Fruit fly (Drosophila melanogaster) whole organism, embryonic: ENCODE data around the gene mTTF.

Experiments
- CG10543 ChIP-seq: fragments of 200-800 bp; sonication (Bioruptor generic); optimal IDR thresholded peaks from 3 replicates; lab custom pipeline; 2017; ENCODE audit warnings: missing biosample characterization, mild to moderate bottlenecking, missing genetic modification characterization, moderate library complexity
- CG11696 ChIP-seq: fragments of 200-800 bp; sonication (Bioruptor generic); IDR thresholded peaks from 2 replicates; pipeline ENCODE4 v1.3.6; 2022; ENCODE audit warnings: missing biosample characterization, missing genetic modification characterization
- CG13296 ChIP-seq: fragments of 200-800 bp; sonication (Bioruptor generic); optimal IDR thresholded peaks from 3 replicates; lab custom pipeline; 2018; ENCODE audit warnings: missing biosample characterization, mild to moderate bottlenecking, missing genetic modification characterization
- CG13424 ChIP-seq: fragments of 200-800 bp; sonication (Bioruptor generic); optimal IDR thresholded peaks from 2 replicates; lab custom pipeline; 2019; ENCODE audit warnings: missing biosample characterization, mild to moderate bottlenecking, missing genetic modification characterization, moderate library complexity
- CG14710 ChIP-seq: fragments of 200-800 bp; sonication (Bioruptor generic); optimal IDR thresholded peaks from 3 replicates; lab custom pipeline; 2019; ENCODE audit warnings: missing biosample characterization, mild to moderate bottlenecking, missing genetic modification characterization, moderate library complexity
- CG15696 ChIP-seq: fragments of 200-800 bp; sonication (Bioruptor generic); optimal IDR thresholded peaks from 2 replicates; lab custom pipeline; 2019; ENCODE audit warnings: missing biosample characterization, mild to moderate bottlenecking, missing genetic modification characterization, moderate library complexity
- CG1647 ChIP-seq: fragments of 200-800 bp; sonication (Bioruptor generic); optimal IDR thresholded peaks from 3 replicates; lab custom pipeline; 2016; ENCODE audit warnings: missing biosample characterization, missing genetic modification characterization
- CG18476 ChIP-seq: fragments of 200-800 bp; sonication (Bioruptor generic); optimal IDR thresholded peaks from 2 replicates; lab custom pipeline; 2016; ENCODE audit warnings: missing biosample characterization, mild to moderate bottlenecking, missing genetic modification characterization
- CG2129 ChIP-seq: fragments of 200-800 bp; sonication (Bioruptor generic); IDR thresholded peaks from 2 replicates; pipeline ENCODE4 v1.3.6; 2022; ENCODE audit warnings: missing biosample characterization, missing genetic modification characterization; ENCODE audit not compliant: partially characterized antibody
- CG2875 ChIP-seq: fragments of 200-800 bp; sonication (Bioruptor generic); optimal IDR thresholded peaks from 2 replicates; lab custom pipeline; 2017; ENCODE audit warnings: missing biosample characterization, mild to moderate bottlenecking, missing genetic modification characterization, missing genetic modification reagents
- CG3281 ChIP-seq: fragments of 200-800 bp; sonication (Bioruptor generic); optimal IDR thresholded peaks from 3 replicates; lab custom pipeline; 2017; ENCODE audit warnings: missing biosample characterization, mild to moderate bottlenecking, missing genetic modification characterization
- CG33213 ChIP-seq: fragments of 200-800 bp; sonication (Bioruptor generic); optimal IDR thresholded peaks from 3 replicates; lab custom pipeline; 2016; ENCODE audit warnings: missing biosample characterization, missing genetic modification characterization
- CG33557 ChIP-seq: fragments of 200-800 bp; sonication (Bioruptor generic); optimal IDR thresholded peaks from 2 replicates; lab custom pipeline; 2019; ENCODE audit warnings: missing biosample characterization, mild to moderate bottlenecking, missing genetic modification characterization, moderate library complexity
- CG3407 ChIP-seq: fragments of 200-800 bp; sonication (Bioruptor generic); optimal IDR thresholded peaks from 2 replicates; lab custom pipeline; 2018; ENCODE audit warnings: missing biosample characterization, mild to moderate bottlenecking, missing genetic modification characterization
- CG34376 ChIP-seq: fragments of 200-800 bp; sonication (Bioruptor generic); optimal IDR thresholded peaks from 2 replicates; lab custom pipeline; 2018; ENCODE audit warnings: missing biosample characterization, mild to moderate bottlenecking, missing genetic modification characterization
- CG3726 ChIP-seq: fragments of 200-800 bp; sonication (Bioruptor generic); IDR thresholded peaks from 3 replicates; pipeline ENCODE4, ENCODE4 v1.3.6; 2022; ENCODE audit warnings: missing biosample characterization, missing genetic modification characterization
- CG4328 ChIP-seq: fragments of 200-800 bp; sonication (Bioruptor generic); optimal IDR thresholded peaks from 3 replicates; lab custom pipeline; 2017; ENCODE audit warnings: missing biosample characterization, missing genetic modification reagents, missing genetic modification characterization
- CG6175 ChIP-seq: fragments of 200-800 bp; sonication (Bioruptor generic); IDR thresholded peaks from 3 replicates; pipeline ENCODE4 v1.3.6; 2022; ENCODE audit warnings: missing biosample characterization, missing genetic modification characterization
- CG6254 ChIP-seq: fragments of 200-800 bp; sonication (Bioruptor generic); optimal IDR thresholded peaks from 3 replicates; lab custom pipeline; 2017; ENCODE audit warnings: mild to moderate bottlenecking, missing biosample characterization, missing genetic modification reagents, missing genetic modification characterization
- CG7556 ChIP-seq: fragments of 200-800 bp; sonication (Bioruptor generic); optimal IDR thresholded peaks from 2 replicates; lab custom pipeline; 2017; ENCODE audit warnings: missing biosample characterization, mild to moderate bottlenecking, missing genetic modification characterization
- CG7963 ChIP-seq: fragments of 200-800 bp; sonication (Bioruptor generic); IDR thresholded peaks from 3 replicates; pipeline ENCODE4 v1.3.6; 2022; ENCODE audit warnings: missing biosample characterization, missing genetic modification characterization; ENCODE audit not compliant: partially characterized antibody
- CG9817 ChIP-seq: fragments of 200-800 bp; sonication (Bioruptor generic); optimal IDR thresholded peaks from 2 replicates; lab custom pipeline; 2018; ENCODE audit warnings: missing biosample characterization, mild to moderate bottlenecking, missing genetic modification characterization, moderate library complexity
- Camta ChIP-seq: fragments of 200-800 bp; sonication (Bioruptor generic); optimal IDR thresholded peaks from 2 replicates; lab custom pipeline; 2016; ENCODE audit warnings: missing biosample characterization, missing genetic modification characterization
- Dbx ChIP-seq: fragments of 200-800 bp; sonication (Bioruptor generic); IDR thresholded peaks from 3 replicates; pipeline ENCODE4 v1.3.6; 2022; ENCODE audit warnings: missing biosample characterization, missing genetic modification characterization
- Dp ChIP-seq: fragments of 200-800 bp; sonication (Bioruptor generic); optimal IDR thresholded peaks from 2 replicates; lab custom pipeline; 2018; ENCODE audit warnings: missing biosample characterization, mild to moderate bottlenecking, missing genetic modification characterization, moderate library complexity
- Fer2 ChIP-seq: fragments of 200-800 bp; sonication (Bioruptor generic); optimal IDR thresholded peaks from 2 replicates; lab custom pipeline; 2018; ENCODE audit warnings: missing biosample characterization, mild to moderate bottlenecking, missing genetic modification characterization, moderate library complexity
- HLHmδ ChIP-seq: fragments of 200-800 bp; sonication (Bioruptor generic); optimal IDR thresholded peaks from 2 replicates; lab custom pipeline; 2018; ENCODE audit warnings: missing biosample characterization, mild to moderate bottlenecking, missing genetic modification characterization, moderate library complexity
- NC2β ChIP-seq: fragments of 200-800 bp; sonication (Bioruptor generic); optimal IDR thresholded peaks from 2 replicates; lab custom pipeline; 2016; ENCODE audit warnings: missing biosample characterization, missing genetic modification characterization
- Scr ChIP-seq: fragments of 200-800 bp; sonication (Bioruptor generic); IDR thresholded peaks from 2 replicates; pipeline ENCODE4 v1.3.6; 2022; ENCODE audit warnings: missing biosample characterization, missing genetic modification characterization; ENCODE audit not compliant: partially characterized antibody
- Sox100B ChIP-seq: fragments of 200-800 bp; sonication (Bioruptor generic); optimal IDR thresholded peaks from 3 replicates; lab custom pipeline; 2018; ENCODE audit warnings: missing biosample characterization, mild to moderate bottlenecking, missing genetic modification characterization
- bab2 ChIP-seq: fragments of 200-800 bp; sonication (Bioruptor generic); optimal IDR thresholded peaks from 2 replicates; lab custom pipeline; 2016; ENCODE audit warnings: missing biosample characterization, missing genetic modification characterization
- cg ChIP-seq: fragments of 200-800 bp; sonication (Bioruptor generic); optimal IDR thresholded peaks from 3 replicates; lab custom pipeline; 2019; ENCODE audit warnings: missing biosample characterization, mild to moderate bottlenecking, missing genetic modification characterization, moderate library complexity
- dimm ChIP-seq: fragments of 200-800 bp; sonication (Bioruptor generic); IDR thresholded peaks from 2 replicates; pipeline ENCODE4 v1.3.6; 2022; ENCODE audit warnings: missing biosample characterization, missing genetic modification characterization
- gem ChIP-seq: fragments of 200-800 bp; sonication (Bioruptor generic); optimal IDR thresholded peaks from 2 replicates; lab custom pipeline; 2019; ENCODE audit warnings: missing biosample characterization, mild to moderate bottlenecking, missing genetic modification characterization, moderate library complexity
- ind ChIP-seq: fragments of 200-800 bp; sonication (Bioruptor generic); optimal IDR thresholded peaks from 3 replicates; lab custom pipeline; 2016; ENCODE audit warnings: missing biosample characterization, missing genetic modification characterization
- insv ChIP-seq, 2 experiments: fragments of 200-800 bp; sonication (Bioruptor generic); optimal IDR thresholded peaks; 3 replicates each; lab custom pipeline; 2016 to 2018; ENCODE audit warnings: missing biosample characterization in 2 of 2, missing genetic modification characterization in 2 of 2
- pan ChIP-seq, 4 experiments: fragments of >200 bp in 3 of 4; fragments of 200-800 bp in 1 of 4; sonication (Bioruptor generic) in 1 of 4; optimal IDR thresholded peaks in 3 of 4; IDR thresholded peaks in 1 of 4; 2 replicates each; pipeline versions ENCODE4 v1.3.6 to Lab custom; 2017 to 2022; ENCODE audit warnings: missing biosample characterization in 2 of 4, missing genetic modification characterization in 2 of 4, mixed read lengths in 1 of 4
- pzg ChIP-seq: fragments of 200-800 bp; sonication (Bioruptor generic); optimal IDR thresholded peaks from 3 replicates; lab custom pipeline; 2018; ENCODE audit warnings: missing biosample characterization, mild to moderate bottlenecking, missing genetic modification characterization, moderate library complexity
- run ChIP-seq: fragments of 200-800 bp; sonication (Bioruptor generic); optimal IDR thresholded peaks from 3 replicates; lab custom pipeline; 2018; ENCODE audit warnings: missing biosample characterization, mild to moderate bottlenecking, missing genetic modification characterization
- salm ChIP-seq: fragments of 200-800 bp; sonication (Bioruptor generic); optimal IDR thresholded peaks from 2 replicates; lab custom pipeline; 2018; ENCODE audit warnings: missing biosample characterization, mild to moderate bottlenecking, missing genetic modification characterization
- sim ChIP-seq: fragments of 200-800 bp; sonication (Bioruptor generic); IDR thresholded peaks from 2 replicates; pipeline ENCODE4 v1.3.6; 2022; ENCODE audit warnings: missing biosample characterization, missing genetic modification characterization
- sisA ChIP-seq: fragments of 200-800 bp; sonication (Bioruptor generic); IDR thresholded peaks from 2 replicates; pipeline ENCODE4 v1.3.6; 2022; ENCODE audit warnings: missing biosample characterization, missing genetic modification characterization
- slou ChIP-seq: fragments of 200-800 bp; sonication (Bioruptor generic); optimal IDR thresholded peaks from 3 replicates; lab custom pipeline; 2016; ENCODE audit warnings: missing biosample characterization, missing genetic modification characterization
- so ChIP-seq: fragments of 200-800 bp; sonication (Bioruptor generic); IDR thresholded peaks from 3 replicates; pipeline ENCODE4 v1.3.6; 2022; ENCODE audit warnings: missing biosample characterization, missing genetic modification characterization
- stwl ChIP-seq: fragments of 200-800 bp; sonication (Bioruptor generic); optimal IDR thresholded peaks from 3 replicates; lab custom pipeline; 2018; ENCODE audit warnings: missing biosample characterization, mild to moderate bottlenecking, missing genetic modification characterization, moderate library complexity
- tio ChIP-seq: fragments of 200-800 bp; sonication (Bioruptor generic); optimal IDR thresholded peaks from 2 replicates; lab custom pipeline; 2017; ENCODE audit warnings: missing biosample characterization, missing genetic modification characterization, inconsistent platforms
- twi ChIP-seq: fragments of 200-800 bp; optimal IDR thresholded peaks from 2 replicates; lab custom pipeline; 2019; ENCODE audit warnings: missing biosample characterization, mild to moderate bottlenecking, missing genetic modification characterization, moderate library complexity
- zen ChIP-seq: fragments of 200-800 bp; sonication (Bioruptor generic); optimal IDR thresholded peaks from 3 replicates; lab custom pipeline; 2018; ENCODE audit warnings: missing biosample characterization, mild to moderate bottlenecking, missing genetic modification characterization, moderate library complexity

Gene mTTF

DNA sequence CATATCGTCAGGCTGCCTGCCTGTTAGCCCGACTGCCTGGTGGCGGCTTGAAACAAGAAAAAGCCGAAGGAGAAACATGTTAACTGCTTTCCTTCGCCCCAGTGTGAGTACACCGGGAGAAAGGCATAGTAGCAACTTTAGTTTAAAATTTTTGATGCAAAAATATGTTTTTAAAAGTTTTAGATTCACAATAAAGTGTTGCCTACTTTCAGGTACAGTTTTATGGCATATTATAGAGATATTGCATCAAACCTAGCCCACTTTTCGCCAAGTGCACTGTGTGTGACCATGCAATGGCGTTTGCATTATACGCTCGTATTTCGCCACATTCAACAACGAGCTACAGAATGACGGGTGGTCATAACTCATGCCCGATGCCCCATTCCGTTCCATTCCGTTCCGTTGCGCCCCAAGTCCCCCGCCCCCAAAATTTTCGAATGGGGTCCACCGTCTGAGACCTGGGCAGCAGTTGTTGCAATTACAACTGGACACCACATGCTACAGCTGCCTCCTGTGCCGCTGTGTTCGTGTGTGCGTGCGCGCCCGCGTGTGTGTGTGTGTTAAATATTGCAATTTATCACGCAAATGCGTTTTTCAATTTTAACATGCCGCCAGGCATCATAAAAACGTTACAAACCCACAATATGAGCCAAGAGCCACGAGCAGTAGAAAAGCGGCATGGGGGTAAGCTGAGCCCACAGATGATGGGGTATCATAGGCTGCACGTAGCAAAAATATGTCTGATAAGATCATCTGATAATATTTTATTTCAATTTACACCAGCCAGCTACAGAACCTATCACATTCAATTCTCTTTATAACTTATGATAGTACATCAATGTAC lies 21.6 kb upstream of the mTTF start (continued):
- no peak for TF ChIP-seq CG4328 (GFP tag; lab: Kevin White, UChicago)
- no peak for TF ChIP-seq CG7963 (GFP tag; lab: Robert Waterston, UW)
- no peak for TF ChIP-seq dimm (GFP tag; lab: Robert Waterston, UW)
- no peak for TF ChIP-seq salm (tag; lab: Kevin White, UChicago)
- TF ChIP-seq CG2129 (GFP tag; lab: Robert Waterston, UW) = no peak
- peak; percentile 56 for TF ChIP-seq gem (tag; lab: Kevin White, UChicago)
- TF ChIP-seq bab2 = peak; percentile 31
- no peak for TF ChIP-seq slou (GFP tag; lab: Kevin White, UChicago)
- peak; percentile 36 for TF ChIP-seq tio (GFP tag; lab: Kevin White, UChicago)
- TF ChIP-seq sim = no peak
- TF ChIP-seq CG13424 (tag; lab: Kevin White, UChicago) = peak; percentile 4
- no peak for TF ChIP-seq HLHmδ (GFP tag; lab: Kevin White, UChicago)
- no peak for TF ChIP-seq run (tag; lab: Kevin White, UChicago)
- no peak for TF ChIP-seq Fer2 (tag; lab: Kevin White, UChicago)
- TF ChIP-seq CG33557 = no peak
- no peak for TF ChIP-seq CG13296 (GFP tag; lab: Kevin White, UChicago)
- peak; percentile 62 for TF ChIP-seq zen (tag; lab: Kevin White, UChicago)
- no peak for TF ChIP-seq CG1647 (GFP tag; lab: Kevin White, UChicago)
- peak; percentile 4 for TF ChIP-seq twi (tag; lab: Kevin White, UChicago)
- TF ChIP-seq Scr (GFP tag; lab: Robert Waterston, UW) = no peak
- no peak for TF ChIP-seq CG3281 (GFP tag; lab: Kevin White, UChicago)
- no peak for TF ChIP-seq CG15696 (tag; lab: Kevin White, UChicago)
- TF ChIP-seq CG18476 = no peak
- no peak for TF ChIP-seq Camta (GFP tag; lab: Kevin White, UChicago)
- TF ChIP-seq CG3726 (GFP tag; lab: Robert Waterston, UW) = no peak
- TF ChIP-seq CG2875 = no peak
- no peak for TF ChIP-seq insv (GFP tag; optimal IDR thresholded peaks at IDR 0.05; lab: Kevin White, UChicago)
- TF ChIP-seq CG33213 (GFP tag; lab: Kevin White, UChicago) = no peak
- no peak for TF ChIP-seq CG6175
- no peak for TF ChIP-seq cg (GFP tag; lab: Kevin White, UChicago)
- no peak for TF ChIP-seq CG34376
- 0 out of 2 replicates have a peak, but pooled peaks have one; percentile 12 for TF ChIP-seq sisA (GFP tag; lab: Robert Waterston, UW)
- TF ChIP-seq pan (optimal IDR thresholded peaks at IDR 0.05; lab: Kevin White, UChicago) = no peak
- TF ChIP-seq pan (GFP tag; optimal IDR thresholded peaks at IDR 0.05 in 1 of 2, IDR thresholded peaks at IDR 0.05 in 1 of 2) = peak in 1 of 2 experiments; percentile 38
- TF ChIP-seq Dp (GFP tag; lab: Kevin White, UChicago) = no peak
- TF ChIP-seq CG11696 (GFP tag; lab: Robert Waterston, UW) = peak; percentile 16; the same call in 1 of the 2 replicates
- no peak for TF ChIP-seq pzg (GFP tag; lab: Kevin White, UChicago)
- no peak for TF ChIP-seq Dbx (GFP tag; lab: Robert Waterston, UW)
- TF ChIP-seq CG7556 (GFP tag; lab: Kevin White, UChicago) = no peak
- peak; percentile 12 for TF ChIP-seq Sox100B (GFP tag; lab: Kevin White, UChicago)
- no peak for TF ChIP-seq CG9817 (tag; lab: Kevin White, UChicago)
- TF ChIP-seq so (GFP tag; lab: Robert Waterston, UW) = no peak
- TF ChIP-seq CG6254 = peak; percentile 33
- TF ChIP-seq stwl (tag; lab: Kevin White, UChicago) = no peak
- no peak for TF ChIP-seq CG10543 (GFP tag; lab: Kevin White, UChicago)
- peak; percentile 24 for TF ChIP-seq CG14710 (tag; lab: Kevin White, UChicago)
- no peak for TF ChIP-seq NC2β (GFP tag; lab: Kevin White, UChicago)
- TF ChIP-seq CG3407 = no peak
- TF ChIP-seq ind = no peak
